Worm (Caenorhabditis elegans) whole organism, late embryonic: Measurements from ENCODE around the gene F08F8.7.
A peak's percentile ranks its signal among the peaks of the same experiment; 100 is the strongest.

ENCODE experiments used
- C38D4.7 ChIP-seq: fragments of 200-800 bp; sonication (Bioruptor generic); optimal IDR thresholded peaks from 2 replicates; lab custom pipeline; 2018; ENCODE audit warnings: mild to moderate bottlenecking, missing genetic modification characterization, moderate library complexity, missing compliant biosample characterization
- K02D7.2 ChIP-seq: sonication (generic microtip); optimal IDR thresholded peaks from 2 replicates; lab custom pipeline; 2017; ENCODE audit warnings: mild to moderate bottlenecking, missing genetic modification characterization, missing compliant biosample characterization
- T23F11.4 ChIP-seq: fragments of 200-800 bp; sonication (Bioruptor generic); optimal IDR thresholded peaks from 2 replicates; lab custom pipeline; 2018; ENCODE audit warnings: mild to moderate bottlenecking, missing genetic modification characterization, missing compliant biosample characterization
- Y22D7AL.16 ChIP-seq: sonication (generic microtip); optimal IDR thresholded peaks from 2 replicates; lab custom pipeline; 2016; ENCODE audit warnings: missing genetic modification characterization, missing compliant biosample characterization
- ama-1 ChIP-seq: fragments of 150-350 bp; optimal IDR thresholded peaks from 2 replicates; lab custom pipeline; 2014
- ceh-14 ChIP-seq: sonication (generic microtip); optimal IDR thresholded peaks from 2 replicates; lab custom pipeline; 2016; ENCODE audit warnings: missing genotype, missing genetic modification characterization, missing compliant biosample characterization
- ceh-2 ChIP-seq: sonication (generic microtip); optimal IDR thresholded peaks from 2 replicates; lab custom pipeline; 2016; ENCODE audit warnings: missing genotype, missing genetic modification characterization, missing compliant biosample characterization
- ceh-22 ChIP-seq: sonication (generic microtip); optimal IDR thresholded peaks from 2 replicates; lab custom pipeline; 2017; ENCODE audit warnings: missing biosample characterization, missing genetic modification characterization
- ceh-24 ChIP-seq: sonication (generic microtip); optimal IDR thresholded peaks from 2 replicates; lab custom pipeline; 2016; ENCODE audit warnings: mild to moderate bottlenecking, missing genetic modification characterization, missing compliant biosample characterization
- ceh-31 ChIP-seq: sonication (generic microtip); optimal IDR thresholded peaks from 2 replicates; lab custom pipeline; 2016; ENCODE audit warnings: missing genetic modification characterization, missing compliant biosample characterization
- ceh-34 ChIP-seq: sonication (generic microtip); optimal IDR thresholded peaks from 2 replicates; lab custom pipeline; 2016; ENCODE audit warnings: mild to moderate bottlenecking, missing genetic modification characterization, missing compliant biosample characterization
- ceh-48 ChIP-seq: sonication (generic microtip); optimal IDR thresholded peaks from 2 replicates; lab custom pipeline; 2016; ENCODE audit warnings: missing genetic modification characterization, inconsistent platforms, missing compliant biosample characterization
- che-1 ChIP-seq: sonication (generic microtip); optimal IDR thresholded peaks from 2 replicates; lab custom pipeline; 2016; ENCODE audit warnings: mild to moderate bottlenecking, missing genetic modification characterization, missing compliant biosample characterization
- elt-2 ChIP-seq: sonication (generic microtip); optimal IDR thresholded peaks from 2 replicates; lab custom pipeline; 2016; ENCODE audit warnings: missing genetic modification reagents, missing genetic modification characterization, missing compliant biosample characterization
- eyg-1 ChIP-seq: sonication (generic microtip); optimal IDR thresholded peaks from 2 replicates; lab custom pipeline; 2016; ENCODE audit warnings: missing genotype, missing genetic modification characterization, missing compliant biosample characterization
- fax-1 ChIP-seq: sonication (generic microtip); optimal IDR thresholded peaks from 2 replicates; lab custom pipeline; 2016; ENCODE audit warnings: missing genotype, missing genetic modification characterization, missing compliant biosample characterization
- fkh-6 ChIP-seq: sonication (generic microtip); optimal IDR thresholded peaks from 2 replicates; lab custom pipeline; 2016; ENCODE audit warnings: missing genetic modification characterization, missing compliant biosample characterization
- gmeb-2 ChIP-seq: sonication (generic microtip); optimal IDR thresholded peaks from 2 replicates; lab custom pipeline; 2016; ENCODE audit warnings: missing genetic modification characterization, inconsistent platforms, missing compliant biosample characterization
- hlh-15 ChIP-seq: sonication (generic microtip); optimal IDR thresholded peaks from 2 replicates; lab custom pipeline; 2016; ENCODE audit warnings: missing genetic modification characterization, missing compliant biosample characterization
- hlh-30 ChIP-seq: sonication (generic microtip); optimal IDR thresholded peaks from 2 replicates; lab custom pipeline; 2017; ENCODE audit warnings: antibody characterized with exemption, missing genetic modification characterization, missing compliant biosample characterization; ENCODE audit not compliant: insufficient read depth
- hlh-6 ChIP-seq: sonication (generic microtip); optimal IDR thresholded peaks from 2 replicates; lab custom pipeline; 2016; ENCODE audit warnings: missing genotype, missing genetic modification characterization, missing compliant biosample characterization
- madf-2 ChIP-seq: sonication (generic microtip); optimal IDR thresholded peaks from 2 replicates; lab custom pipeline; 2017; ENCODE audit warnings: missing genetic modification characterization, missing compliant biosample characterization
- mec-3 ChIP-seq: sonication (generic microtip); optimal IDR thresholded peaks from 2 replicates; lab custom pipeline; 2016; ENCODE audit warnings: borderline replicate concordance, missing genetic modification characterization, missing compliant biosample characterization
- nfya-1 ChIP-seq: sonication (generic microtip); optimal IDR thresholded peaks from 2 replicates; lab custom pipeline; 2017; ENCODE audit warnings: missing genetic modification characterization, mild to moderate bottlenecking, missing compliant biosample characterization, antibody characterized with exemption, moderate library complexity
- pag-3 ChIP-seq: sonication (generic microtip); optimal IDR thresholded peaks from 2 replicates; lab custom pipeline; 2016; ENCODE audit warnings: missing compliant biosample characterization, missing genetic modification characterization, borderline replicate concordance
- pax-1 ChIP-seq: fragments of 150-350 bp; optimal IDR thresholded peaks from 2 replicates; lab custom pipeline; 2014; ENCODE audit warnings: missing biosample characterization, missing genetic modification characterization
- pha-4 ChIP-seq: fragments of 150-350 bp; optimal IDR thresholded peaks from 2 replicates; lab custom pipeline; 2018; ENCODE audit warnings: missing biosample characterization, missing genetic modification reagents, missing genetic modification characterization
- pqm-1 ChIP-seq: sonication (generic microtip); optimal IDR thresholded peaks from 2 replicates; lab custom pipeline; 2016; ENCODE audit warnings: missing genetic modification characterization, missing compliant biosample characterization
- ref-2 ChIP-seq: sonication (generic microtip); optimal IDR thresholded peaks from 2 replicates; lab custom pipeline; 2016; ENCODE audit warnings: missing genetic modification characterization, missing compliant biosample characterization
- tbx-2 ChIP-seq: sonication (generic microtip); optimal IDR thresholded peaks from 2 replicates; lab custom pipeline; 2016; ENCODE audit warnings: missing genetic modification characterization, missing compliant biosample characterization
- tbx-7 ChIP-seq: sonication (generic microtip); optimal IDR thresholded peaks from 2 replicates; lab custom pipeline; 2016; ENCODE audit warnings: missing genotype, missing genetic modification characterization, missing compliant biosample characterization
- ttx-3 ChIP-seq: sonication (generic microtip); optimal IDR thresholded peaks from 2 replicates; lab custom pipeline; 2016; ENCODE audit warnings: missing genetic modification reagents, missing genetic modification characterization, missing compliant biosample characterization
- unc-3 ChIP-seq, 2 experiments: fragments of 200-800 bp in 1 of 2; sonication (Bioruptor generic) in 1 of 2; sonication (generic microtip) in 1 of 2; conservative IDR thresholded peaks in 1 of 2; optimal IDR thresholded peaks in 1 of 2; 2 replicates each; pipeline versions ENCODE4 v1.3.6 to Lab custom; 2016 to 2022; ENCODE audit warnings: missing compliant biosample characterization in 2 of 2, missing genetic modification characterization in 2 of 2, missing genetic modification reagents in 1 of 2
- unc-55 ChIP-seq: sonication (generic microtip); optimal IDR thresholded peaks from 2 replicates; lab custom pipeline; 2017; ENCODE audit warnings: missing biosample characterization, missing genetic modification reagents, missing genetic modification characterization
- unc-86 ChIP-seq: sonication (generic microtip); optimal IDR thresholded peaks from 2 replicates; lab custom pipeline; 2016; ENCODE audit warnings: missing genetic modification characterization, missing compliant biosample characterization
- zip-5 ChIP-seq: sonication (generic microtip); optimal IDR thresholded peaks from 2 replicates; lab custom pipeline; 2016; ENCODE audit warnings: missing genetic modification characterization, missing compliant biosample characterization

Gene F08F8.7

ce11 chrIII:7347049-7347448, at the start of gene F08F8.7:
Gene F08F8.7, minus strand, starts transcription at chrIII:7347149.
- TF ChIP-seq ceh-31 (tag; lab: Kevin White, UChicago), result no peak
- TF ChIP-seq madf-2, result no peak
- no peak for TF ChIP-seq zip-5 (tag; lab: Kevin White, UChicago)
- TF ChIP-seq eyg-1 (tag; lab: Kevin White, UChicago), result no peak
- no peak for TF ChIP-seq ama-1 (lab: Kevin White, UChicago)
- no peak for TF ChIP-seq pag-3 (tag; lab: Kevin White, UChicago)
- no peak for TF ChIP-seq ceh-2 (tag; lab: Kevin White, UChicago)
- TF ChIP-seq hlh-30 (tag; lab: Kevin White, UChicago), result no peak
- no peak for TF ChIP-seq unc-86 (tag; lab: Kevin White, UChicago)
- no peak for TF ChIP-seq K02D7.2

DNA sequence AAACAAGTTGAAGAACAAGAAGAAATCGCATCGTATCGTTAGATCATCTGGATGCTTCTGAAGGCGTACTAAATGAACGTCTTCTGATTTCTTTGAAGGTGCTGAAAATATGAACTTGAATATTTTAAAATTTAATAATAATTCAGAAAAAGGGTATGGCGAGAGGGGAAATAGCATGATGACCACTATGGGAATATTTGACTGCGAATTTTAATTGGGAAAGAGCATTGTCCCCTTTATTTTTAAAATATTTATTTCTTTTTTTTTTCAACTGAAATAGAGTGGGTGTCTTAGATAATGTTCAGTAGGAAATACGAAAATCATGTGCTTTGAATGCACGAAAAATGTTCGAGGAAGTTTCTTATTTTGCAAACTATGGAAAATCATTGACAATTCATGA, 48.4 kb upstream of the F08F8.7 start, which contains the start of gene lgc-50:
TSS of gene lgc-50 (minus strand) at position 101 of the 400 bp plus-strand sequence.
- TF ChIP-seq ttx-3, result no peak
- TF ChIP-seq T23F11.4, result no peak
- no peak for TF ChIP-seq K02D7.2
- no peak for TF ChIP-seq unc-55 (GFP tag; lab: Kevin White, UChicago)
- TF ChIP-seq ceh-31 (tag; lab: Kevin White, UChicago), result no peak
- TF ChIP-seq unc-3 (GFP tag; conservative IDR thresholded peaks at IDR 0.05; lab: Robert Waterston, UW), result no peak
- no peak for TF ChIP-seq unc-3 (tag; optimal IDR thresholded peaks at IDR 0.05; lab: Kevin White, UChicago)
- no peak for TF ChIP-seq pha-4 (tag; lab: Kevin White, UChicago)
- no peak for TF ChIP-seq ceh-2 (tag; lab: Kevin White, UChicago)
- no peak for TF ChIP-seq ceh-22 (tag; lab: Kevin White, UChicago)
- no peak for TF ChIP-seq Y22D7AL.16 (tag; lab: Kevin White, UChicago)
- no peak for TF ChIP-seq ceh-14
- no peak for TF ChIP-seq tbx-2 (tag; lab: Kevin White, UChicago)
- no peak for TF ChIP-seq ceh-24 (tag; lab: Kevin White, UChicago)

DNA sequence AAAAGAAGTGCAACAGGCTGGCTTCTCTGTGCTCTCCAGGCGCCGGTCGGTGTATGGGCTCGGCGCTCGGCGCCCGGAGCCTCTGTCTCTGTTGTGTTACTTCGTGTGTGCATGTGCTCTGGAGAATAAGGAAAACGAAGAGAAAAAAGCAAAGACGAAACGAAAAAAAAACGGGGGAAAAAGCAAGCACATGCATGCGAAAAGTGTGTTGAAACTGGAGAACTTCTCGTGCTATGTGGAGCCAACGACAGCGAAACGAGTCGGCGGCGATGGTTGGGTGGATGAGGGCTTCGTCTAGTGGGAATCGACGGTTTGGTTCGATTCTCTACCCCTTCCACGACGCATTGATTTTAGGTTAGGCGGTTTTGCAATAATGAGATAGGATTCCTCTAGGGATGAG, 40.4 kb upstream of the F08F8.7 start:
- TF ChIP-seq che-1 (tag; lab: Kevin White, UChicago) (no peak), fax-1 (no peak), nfya-1 (no peak), elt-2 (tag; lab: Kevin White, UChicago) (no peak), C38D4.7 (GFP tag; lab: Kevin White, UChicago) (no peak), ceh-48 (no peak), gmeb-2 (no peak), hlh-6 (tag; lab: Kevin White, UChicago) (no peak), pha-4 (tag; lab: Kevin White, UChicago) (no peak)

ce11 chrIII:7386539-7386938, 39.6 kb upstream of the F08F8.7 start:
- TF ChIP-seq tbx-2 (tag; lab: Kevin White, UChicago), result peak; percentile 27

ce11 chrIII:7385929-7386328, 39.0 kb upstream of the F08F8.7 start, which contains the start of gene trd-1:
Gene trd-1, plus strand, starts transcription at chrIII:7386229.
- TF ChIP-seq ceh-34 (tag; lab: Kevin White, UChicago) (no peak), ama-1 (lab: Kevin White, UChicago) (no peak), gmeb-2 (no peak), ceh-22 (tag; lab: Kevin White, UChicago) (no peak), pax-1 (tag; lab: Kevin White, UChicago) (no peak), fkh-6 (tag; lab: Kevin White, UChicago) (no peak), pha-4 (tag; lab: Kevin White, UChicago) (no peak), mec-3 (tag; lab: Kevin White, UChicago) (no peak), Y22D7AL.16 (tag; lab: Kevin White, UChicago) (no peak), tbx-7 (tag; lab: Kevin White, UChicago) (no peak), hlh-15 (no peak), ceh-31 (tag; lab: Kevin White, UChicago) (no peak), ref-2 (tag; lab: Kevin White, UChicago) (no peak), pqm-1 (tag; lab: Kevin White, UChicago) (no peak), ceh-24 (tag; lab: Kevin White, UChicago) (no peak)
